Fruit fly (Drosophila melanogaster) Kc167 (cell line): ENCODE data around the gene CG12155.

ENCODE experiments used
- Myc ChIP-seq: fragments of >200 bp; optimal IDR thresholded peaks from 2 replicates; lab custom pipeline; 2017; ENCODE audit warnings: missing external identifiers
- Sin3A ChIP-seq: fragments of >200 bp; optimal IDR thresholded peaks from 2 replicates; lab custom pipeline; 2018; ENCODE audit warnings: missing external identifiers
- h ChIP-seq: fragments of >200 bp; optimal IDR thresholded peaks from 3 replicates; lab custom pipeline; 2018; ENCODE audit warnings: missing external identifiers
- insv ChIP-seq: fragments of >200 bp; optimal IDR thresholded peaks from 3 replicates; lab custom pipeline; 2018; ENCODE audit warnings: missing external identifiers
- psq ChIP-seq: fragments of >200 bp; optimal IDR thresholded peaks from 2 replicates; lab custom pipeline; 2017; ENCODE audit warnings: missing external identifiers
- ttk ChIP-seq: sonication (Bioruptor generic); optimal IDR thresholded peaks from 2 replicates; lab custom pipeline; 2017; ENCODE audit warnings: missing external identifiers

CG12155 gene

dm6 chrX:7704262-7705174 lies 24.0 kb upstream of the CG12155 start:
- TF ChIP-seq ttk (no peak), psq (lab: Kevin White, UChicago) (no peak), Sin3A (no peak), insv (no peak), Myc (lab: Kevin White, UChicago) (no peak), h (lab: Kevin White, UChicago) (no peak)

DNA sequence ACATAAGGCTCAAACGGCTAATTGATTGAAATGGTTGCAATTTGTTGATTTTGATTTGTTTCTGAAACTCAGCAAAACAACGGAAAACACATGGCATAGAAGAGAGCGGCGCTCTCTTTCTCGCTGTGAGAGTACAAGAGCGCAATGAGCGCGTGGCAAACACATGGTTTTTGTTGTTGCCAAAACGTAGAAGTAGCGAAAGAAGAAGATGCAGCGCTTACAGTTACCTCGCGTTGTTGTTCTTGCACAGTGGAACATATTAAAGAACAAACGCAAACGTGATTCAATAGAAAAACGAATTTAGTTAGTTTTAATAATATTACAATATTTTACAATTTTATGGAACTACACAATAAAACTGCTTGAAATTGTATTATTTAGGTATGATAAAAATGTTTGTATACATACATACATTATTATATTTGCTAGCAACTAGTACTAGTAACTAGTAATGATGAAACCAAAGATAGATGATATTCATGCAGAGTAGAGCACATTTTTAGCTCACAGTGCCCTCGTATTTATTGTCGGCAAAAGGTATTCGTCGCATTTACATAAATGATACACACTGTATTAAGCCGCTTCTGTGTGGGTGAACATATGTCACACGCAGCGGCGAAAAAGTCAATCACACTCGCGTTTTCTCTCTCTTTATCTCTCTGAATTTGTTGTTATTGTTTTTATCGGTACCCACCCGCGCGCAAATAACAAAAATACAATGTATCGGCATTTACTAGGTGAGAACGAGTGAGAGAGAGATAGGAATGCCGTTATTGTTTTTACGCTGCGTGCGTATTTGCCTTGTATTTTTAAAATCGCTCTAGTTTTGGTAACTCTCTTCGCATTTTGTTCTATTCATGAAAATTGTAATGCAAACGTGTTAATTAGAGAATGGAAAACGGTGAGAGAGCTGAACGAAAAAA lies 23.1 kb upstream of the CG12155 start:
- no peak for TF ChIP-seq insv
- no peak for TF ChIP-seq psq (lab: Kevin White, UChicago)
- no peak for TF ChIP-seq ttk
- TF ChIP-seq Sin3A, result no peak
- no peak for TF ChIP-seq Myc (lab: Kevin White, UChicago)
- no peak for TF ChIP-seq h (lab: Kevin White, UChicago)

DNA sequence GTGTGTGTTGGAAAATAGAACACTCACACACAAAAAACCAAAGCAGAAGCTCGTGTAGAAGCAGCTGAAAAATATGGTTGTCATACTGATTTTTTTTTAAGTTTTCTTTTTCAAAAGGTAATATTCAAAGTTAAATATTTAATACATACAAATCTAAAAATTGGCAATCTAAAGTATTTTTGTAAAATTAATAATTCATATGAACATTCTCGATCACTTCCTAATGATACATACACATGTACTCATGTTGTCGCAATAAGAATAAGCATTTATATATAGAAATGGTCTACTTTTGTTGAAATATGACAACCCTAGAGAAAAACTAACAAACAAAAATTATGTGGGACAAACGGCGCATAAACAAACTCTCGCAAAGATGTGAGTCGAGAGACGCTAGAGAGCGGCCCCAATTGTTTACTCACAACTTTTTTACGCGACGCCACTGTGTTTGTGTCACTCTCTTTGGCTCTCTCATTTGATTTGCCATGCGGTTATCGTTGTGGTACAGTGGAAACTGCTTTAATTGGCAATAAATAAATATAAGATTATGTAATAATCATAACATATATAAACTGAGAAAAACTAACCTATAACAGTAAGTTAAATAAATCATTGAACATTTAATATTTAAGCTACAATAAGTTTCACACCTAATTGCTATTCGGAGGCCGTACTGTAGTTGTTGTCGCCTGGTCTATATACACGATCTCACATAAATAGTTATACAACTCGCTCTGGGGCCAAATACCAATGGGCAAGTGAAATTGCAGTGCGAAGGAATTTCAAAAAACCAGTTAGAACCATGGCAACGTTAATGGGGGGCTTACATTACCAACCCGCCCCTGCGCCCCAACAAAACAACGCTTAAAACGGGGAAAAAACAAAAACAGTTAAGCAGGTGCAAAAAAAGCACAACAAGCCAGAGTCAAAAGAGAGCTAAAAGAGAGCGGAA lies 21.9 kb upstream of the CG12155 start:
- TF ChIP-seq Sin3A (no peak), h (lab: Kevin White, UChicago) (no peak), psq (lab: Kevin White, UChicago) (no peak), ttk (no peak), insv (no peak), Myc (lab: Kevin White, UChicago) (no peak)

DNA sequence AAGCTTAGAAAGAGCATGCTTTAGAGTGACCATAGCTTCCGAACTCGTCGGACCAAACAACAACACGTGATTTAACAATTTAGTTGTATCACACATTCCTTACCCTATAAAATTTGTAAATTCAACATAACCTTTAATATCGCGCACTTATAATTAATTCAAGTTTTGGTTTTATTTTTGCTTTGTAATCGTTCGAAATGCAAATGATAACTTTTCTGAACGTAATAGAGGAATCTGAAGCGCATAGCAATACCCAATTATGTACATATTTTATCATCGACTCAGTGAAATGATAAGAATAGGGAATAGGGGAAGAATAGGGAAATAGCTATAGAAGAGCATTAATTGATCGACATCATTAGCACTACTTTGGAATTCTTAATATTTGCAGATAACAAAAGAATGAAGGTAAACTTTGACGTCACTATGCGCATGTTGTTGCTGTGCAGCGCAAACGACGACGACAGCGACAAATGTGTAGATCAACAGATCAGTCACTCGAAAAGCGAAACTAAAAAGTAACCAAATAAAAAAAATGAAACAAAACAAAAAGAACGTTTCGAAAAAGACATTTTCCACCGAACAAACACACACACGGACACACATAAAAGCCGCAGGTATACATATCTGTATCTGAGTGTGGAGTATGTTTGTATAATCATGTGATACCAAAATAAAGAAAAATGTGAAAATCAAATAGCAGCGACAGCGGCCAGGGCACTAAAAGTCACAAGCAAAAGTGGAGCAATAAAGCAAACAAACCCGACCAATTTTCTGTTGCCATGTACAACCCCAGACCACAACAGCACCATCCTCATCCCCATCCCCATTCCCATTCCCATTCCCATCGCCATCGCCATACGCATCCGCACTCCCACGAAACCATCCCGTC lies 21.0 kb upstream of the CG12155 start:
- no peak for TF ChIP-seq Myc (lab: Kevin White, UChicago)
- no peak for TF ChIP-seq Sin3A
- no peak for TF ChIP-seq ttk
- TF ChIP-seq insv, result no peak
- no peak for TF ChIP-seq h (lab: Kevin White, UChicago)
- TF ChIP-seq psq (lab: Kevin White, UChicago), result no peak

- TF ChIP-seq Myc (lab: Kevin White, UChicago), result no peak
- peak; percentile 13 for TF ChIP-seq psq (lab: Kevin White, UChicago)
Measured at dm6 chrX:7708942-7709707, 19.4 kb upstream of the CG12155 start, which contains the start of gene CHES-1-like. Gene CHES-1-like (minus strand): TSS chrX:7709385.

DNA sequence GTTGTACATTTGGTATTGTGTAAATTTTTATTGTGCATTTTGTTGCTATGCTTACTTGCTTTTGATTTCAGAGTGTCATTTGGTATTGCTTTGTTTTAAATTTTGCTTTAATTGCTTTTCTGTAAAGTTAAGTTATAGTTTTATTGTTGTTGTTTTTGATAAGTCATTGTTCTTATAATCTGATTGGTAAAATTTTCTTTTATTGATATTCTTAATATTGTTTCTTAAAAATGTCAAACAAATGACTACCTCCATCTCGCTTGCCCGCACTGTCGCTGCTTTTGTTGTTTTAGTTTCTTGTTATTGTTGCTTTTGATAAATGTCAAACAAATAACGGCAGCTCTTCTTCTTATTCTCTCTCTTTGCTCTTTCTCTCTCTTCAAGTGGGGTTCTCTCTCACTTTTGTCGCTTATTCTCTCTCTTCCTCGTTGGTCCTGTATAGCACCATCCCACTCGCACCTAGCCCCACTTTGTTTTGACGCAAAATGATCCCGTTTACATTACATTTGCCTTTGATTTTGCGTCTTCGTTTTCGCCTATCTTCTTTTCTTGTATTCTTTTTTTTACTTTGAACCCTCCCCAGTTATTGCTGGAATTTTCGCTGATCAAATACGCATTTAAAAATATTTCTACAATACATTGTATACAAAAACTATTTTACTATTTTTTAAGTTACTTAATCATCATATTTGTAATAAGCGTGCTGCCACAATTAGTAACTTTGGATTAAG lies 18.7 kb upstream of the CG12155 start:
- TF ChIP-seq Sin3A, result no peak
- TF ChIP-seq insv, result no peak
- peak; percentile 2 for TF ChIP-seq psq (lab: Kevin White, UChicago)
- TF ChIP-seq h (lab: Kevin White, UChicago), result no peak
- TF ChIP-seq Myc (lab: Kevin White, UChicago), result no peak

dm6 chrX:7710439-7711154 lies 18.0 kb upstream of the CG12155 start:
- no peak for TF ChIP-seq h (lab: Kevin White, UChicago)
- TF ChIP-seq ttk, result no peak
- TF ChIP-seq Myc (lab: Kevin White, UChicago), result no peak
- no peak for TF ChIP-seq psq (lab: Kevin White, UChicago)
- no peak for TF ChIP-seq insv
- TF ChIP-seq Sin3A, result no peak

- TF ChIP-seq ttk (no peak), insv (no peak), h (lab: Kevin White, UChicago) (no peak), psq (lab: Kevin White, UChicago) (no peak), Sin3A (no peak), Myc (lab: Kevin White, UChicago) (no peak)
Measured at dm6 chrX:7715433-7715832, 13.1 kb upstream of the CG12155 start.

DNA sequence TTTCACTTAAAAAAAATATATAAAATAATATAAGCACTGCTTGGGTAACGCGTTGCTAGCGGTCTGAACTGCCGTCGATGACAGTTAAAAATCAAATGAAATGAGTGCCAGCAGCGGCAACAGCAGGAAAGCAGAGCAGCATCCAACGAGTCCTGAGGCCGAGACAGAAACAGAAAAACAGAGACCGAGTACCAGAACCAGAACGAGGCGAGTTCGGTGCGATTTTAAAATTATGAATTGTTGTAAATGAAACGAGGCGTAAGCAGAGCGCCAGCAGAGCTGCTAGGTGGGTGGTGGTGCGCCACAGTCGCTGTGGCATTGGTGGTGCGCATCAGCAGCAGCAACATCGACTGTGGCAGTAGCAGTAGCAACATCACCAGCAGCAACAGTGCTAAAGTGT lies 10.7 kb upstream of the CG12155 start, which contains the start of gene CG15478:
Gene CG15478 (minus strand): TSS at position 101 of the 400 bp plus-strand sequence.
- TF ChIP-seq h (lab: Kevin White, UChicago), result no peak
- TF ChIP-seq psq (lab: Kevin White, UChicago), result no peak
- no peak for TF ChIP-seq Myc (lab: Kevin White, UChicago)
- TF ChIP-seq Sin3A, result no peak
- TF ChIP-seq ttk, result no peak
- no peak for TF ChIP-seq insv
